Worm (Caenorhabditis elegans): ENCODE data around the gene T16G1.13.

Gene T16G1.13

DNA sequence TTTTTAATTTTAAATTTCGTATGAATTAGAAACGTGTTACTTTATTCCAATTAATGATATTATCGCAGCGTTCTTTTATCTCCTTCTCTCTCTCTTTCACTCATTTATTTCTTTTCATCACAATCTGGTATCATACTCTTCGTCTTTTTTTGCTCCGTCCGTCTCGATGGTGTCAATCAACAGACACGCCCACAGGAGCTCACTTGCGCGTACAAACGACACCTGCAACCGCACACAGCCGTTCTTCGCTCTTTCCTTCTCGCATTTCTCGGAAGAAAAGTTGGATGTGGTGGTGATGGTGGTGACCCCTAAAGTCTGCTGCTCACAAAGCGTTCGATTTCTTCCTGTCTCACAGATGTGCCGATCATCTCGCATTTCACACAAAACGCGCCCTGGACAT is 41.1 kb upstream of the T16G1.13 start (continued):
- TF ChIP-seq saeg-2 (GFP tag; IDR thresholded peaks at IDR 0.05) (peak; percentile 70; the same call in 1 of the 2 replicates), sdz-12 (GFP tag; optimal IDR thresholded peaks at IDR 0.05) (no peak), snpc-4 (tag; optimal IDR thresholded peaks at IDR 0.05) (no peak), hlh-11 (tag; optimal IDR thresholded peaks at IDR 0.05) (peak; percentile 53), ZK546.5 (tag; optimal IDR thresholded peaks at IDR 0.05) (no peak), unc-39 (tag; optimal IDR thresholded peaks at IDR 0.05) (no peak), cey-2 (tag; optimal IDR thresholded peaks at IDR 0.05; ENCODE audit: borderline replicate concordance, insufficient read depth) (no peak), lin-38 (GFP tag; IDR thresholded peaks at IDR 0.05) (no peak), R02D3.7 (tag; optimal IDR thresholded peaks at IDR 0.05) (no peak), aly-2 (tag; optimal IDR thresholded peaks at IDR 0.05) (no peak), fkh-10 (GFP tag; optimal IDR thresholded peaks at IDR 0.05) (no peak), tag-97 (GFP tag; IDR thresholded peaks at IDR 0.05) (no peak), gei-8 (GFP tag; optimal IDR thresholded peaks at IDR 0.05) (no peak), hlh-30 (tag; optimal IDR thresholded peaks at IDR 0.05; ENCODE audit: insufficient read depth) (no peak), zfp-2 (tag; optimal IDR thresholded peaks at IDR 0.05) (no peak), attf-4 (tag; optimal IDR thresholded peaks at IDR 0.05) (no peak), nhr-10 (tag; optimal IDR thresholded peaks at IDR 0.05) (no peak), aha-1 (tag) (peak; percentile 65), ceh-20 (GFP tag; IDR thresholded peaks at IDR 0.05) (no peak), F49E8.2 (tag; optimal IDR thresholded peaks at IDR 0.05; ENCODE audit: borderline replicate concordance) (no peak), nhr-76 (tag; optimal IDR thresholded peaks at IDR 0.05) (no peak), lin-13 (GFP tag; optimal IDR thresholded peaks at IDR 0.05) (no peak), ztf-11 (tag; optimal IDR thresholded peaks at IDR 0.05) (no peak), nhr-237 (tag; optimal IDR thresholded peaks at IDR 0.05) (no peak), dmd-9 (GFP tag; IDR thresholded peaks at IDR 0.05) (no peak)

DNA sequence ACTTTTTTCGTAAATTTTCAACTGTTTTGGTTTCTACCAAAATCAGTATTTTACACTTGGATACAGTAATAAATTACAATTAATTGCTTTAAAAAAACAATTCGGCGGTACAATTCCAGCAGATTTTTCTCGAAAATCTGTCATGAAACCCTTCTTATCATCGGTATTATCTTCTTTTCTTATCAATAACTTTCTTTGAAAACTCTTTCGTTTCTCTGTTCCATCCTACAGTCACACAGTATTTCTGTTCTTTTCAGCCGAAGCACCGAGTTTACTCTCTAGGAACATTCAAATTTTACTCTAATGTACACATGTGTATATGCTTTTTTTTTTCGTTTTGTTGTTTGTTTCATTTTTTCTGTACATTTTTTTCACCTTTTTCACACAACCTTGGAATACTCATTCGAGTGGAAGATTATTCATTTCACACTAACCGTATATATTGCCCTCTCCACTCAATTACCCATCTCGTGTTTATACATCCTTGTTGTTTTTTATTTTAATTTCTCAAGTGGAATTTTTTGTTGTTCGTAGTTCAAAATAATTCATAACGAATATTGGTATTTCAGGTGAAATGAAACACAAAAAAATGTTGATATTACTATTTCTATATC is 40.1 kb upstream of the T16G1.13 start, which contains the start of gene nid-1:
TSS of gene nid-1 (plus strand) at position 564 of the 614 bp plus-strand sequence.
- peak; percentile 51 for TF ChIP-seq nhr-28 (tag; optimal IDR thresholded peaks at IDR 0.05)
- peak; percentile 51 for TF ChIP-seq pqm-1 (tag; optimal IDR thresholded peaks at IDR 0.05)
- TF ChIP-seq daf-16 (GFP tag; optimal IDR thresholded peaks at IDR 0.05): no peak
- TF ChIP-seq daf-16 (tag; optimal IDR thresholded peaks at IDR 0.05): peak; percentile 96
- TF ChIP-seq ceh-20 (GFP tag; IDR thresholded peaks at IDR 0.05): 0 out of 2 replicates have a peak, but pooled peaks have one; percentile 41
- peak; percentile 64 for TF ChIP-seq hlh-11 (tag; optimal IDR thresholded peaks at IDR 0.05)
- TF ChIP-seq nhr-77 (tag; optimal IDR thresholded peaks at IDR 0.05): peak; percentile 16
- peak; percentile 76 for TF ChIP-seq dmd-6 (GFP tag; IDR thresholded peaks at IDR 0.05)
- no peak for TF ChIP-seq mdl-1 (tag; optimal IDR thresholded peaks at IDR 0.05)
- TF ChIP-seq php-3 (GFP tag; IDR thresholded peaks at IDR 0.05): peak; percentile 93
- peak; percentile 67 for TF ChIP-seq dve-1 (tag; optimal IDR thresholded peaks at IDR 0.05; ENCODE audit: insufficient read depth)
- TF ChIP-seq Y105C5A.15 (GFP tag; IDR thresholded peaks at IDR 0.05): no peak
- no peak for TF ChIP-seq nhr-111 (GFP tag; optimal IDR thresholded peaks at IDR 0.05)
- peak in 1 of 2 experiments; percentile 29 for TF ChIP-seq unc-62 (GFP tag; optimal IDR thresholded peaks at IDR 0.05 in 1 of 2)
- no peak for TF ChIP-seq unc-62 (tag; optimal IDR thresholded peaks at IDR 0.05)

DNA sequence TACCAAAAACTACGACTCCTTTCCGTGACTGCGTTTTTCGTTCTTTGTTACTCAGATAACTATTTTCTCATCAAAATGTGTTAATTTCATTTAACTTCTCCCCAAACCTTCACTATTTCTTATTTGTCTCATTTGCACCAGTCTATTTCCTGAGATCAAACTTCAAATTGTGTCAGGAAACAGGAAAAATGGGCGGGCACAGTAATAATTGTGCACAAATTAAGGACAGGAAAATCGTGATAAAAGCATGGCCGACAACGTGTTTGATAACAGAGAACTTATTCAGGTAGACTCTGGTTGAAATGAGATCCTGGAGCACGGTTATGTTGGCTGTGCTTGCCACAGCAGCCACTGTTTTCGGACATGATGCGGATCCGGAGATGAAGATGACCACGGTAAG is 30.0 kb upstream of the T16G1.13 start, which contains the start of gene lipl-1:
TSS of gene lipl-1 (plus strand) at position 282 of the 400 bp plus-strand sequence.
- TF ChIP-seq zfp-2 (tag; optimal IDR thresholded peaks at IDR 0.05) (no peak), dmd-6 (GFP tag; IDR thresholded peaks at IDR 0.05) (peak; percentile 67), mxl-3 (GFP tag; optimal IDR thresholded peaks at IDR 0.05) (peak; percentile 54), nhr-28 (tag; optimal IDR thresholded peaks at IDR 0.05) (peak; percentile 58), daf-16 (GFP tag; optimal IDR thresholded peaks at IDR 0.05) (no peak), daf-16 (tag; optimal IDR thresholded peaks at IDR 0.05) (peak; percentile 14), rbr-2 (tag; optimal IDR thresholded peaks at IDR 0.05) (no peak)
